Fruit fly (Drosophila melanogaster) whole organism, wandering third instar larva: ENCODE data around the gene CG15820.

Experiments
- CG9705 ChIP-seq: fragments of 200-800 bp; sonication (Bioruptor generic); optimal IDR thresholded peaks from 2 replicates; lab custom pipeline; 2018; ENCODE audit warnings: missing biosample characterization, mild to moderate bottlenecking, missing genetic modification characterization
- Dfd ChIP-seq: fragments of >200 bp; optimal IDR thresholded peaks from 2 replicates; lab custom pipeline; 2017; ENCODE audit warnings: missing biosample characterization, missing genetic modification characterization
- Dif ChIP-seq: fragments of 200-275, 200-300 bp; sonication (Bioruptor generic); optimal IDR thresholded peaks from 2 replicates; lab custom pipeline; 2018; ENCODE audit warnings: missing biosample characterization, missing genetic modification characterization; ENCODE audit not compliant: partially characterized antibody
- Jra ChIP-seq: sonication (Bioruptor generic); optimal IDR thresholded peaks from 2 replicates; lab custom pipeline; 2016; ENCODE audit warnings: missing biosample characterization, missing genetic modification characterization
- N ChIP-seq: fragments of >200 bp; optimal IDR thresholded peaks from 2 replicates; lab custom pipeline; 2018; ENCODE audit warnings: missing biosample characterization, missing external identifiers, missing genetic modification characterization
- Vsx2 ChIP-seq: fragments of 200-300, 225-300 bp; sonication (Bioruptor generic); optimal IDR thresholded peaks from 2 replicates; lab custom pipeline; 2018; ENCODE audit warnings: missing biosample characterization, missing genetic modification characterization; ENCODE audit not compliant: partially characterized antibody
- dmrt93B ChIP-seq: fragments of 200-800 bp; sonication (Bioruptor generic); optimal IDR thresholded peaks from 2 replicates; lab custom pipeline; 2018; ENCODE audit warnings: missing biosample characterization, mild to moderate bottlenecking, missing genetic modification characterization
- fru ChIP-seq: fragments of 200-800 bp; sonication (Bioruptor generic); optimal IDR thresholded peaks from 3 replicates; lab custom pipeline; 2016; ENCODE audit warnings: missing biosample characterization, mild to moderate bottlenecking, missing genetic modification characterization
- lola ChIP-seq: fragments of >200 bp; optimal IDR thresholded peaks from 2 replicates; lab custom pipeline; 2017; ENCODE audit warnings: missing biosample characterization, missing genetic modification characterization
- pan ChIP-seq: fragments of >200 bp; optimal IDR thresholded peaks from 2 replicates; lab custom pipeline; 2017
- psq ChIP-seq: fragments of 200-800 bp; sonication (Bioruptor generic); optimal IDR thresholded peaks from 3 replicates; lab custom pipeline; 2017; ENCODE audit warnings: missing biosample characterization, mild to moderate bottlenecking, missing genetic modification characterization, moderate library complexity
- usp ChIP-seq: fragments of >200 bp; optimal IDR thresholded peaks from 2 replicates; lab custom pipeline; 2017; ENCODE audit warnings: missing biosample characterization, missing genetic modification characterization

dm6 chr3L:2159817-2160216 is 14.3 kb downstream of the CG15820 start:
- TF ChIP-seq Dfd (GFP tag; lab: Kevin White, UChicago), result no peak
- no peak for TF ChIP-seq lola (GFP tag; lab: Kevin White, UChicago)
- no peak for TF ChIP-seq pan (lab: Kevin White, UChicago)
- no peak for TF ChIP-seq Jra (GFP tag; lab: Kevin White, UChicago)
- TF ChIP-seq usp (GFP tag; lab: Kevin White, UChicago), result no peak
- no peak for TF ChIP-seq Vsx2
- TF ChIP-seq N (GFP tag; lab: Kevin White, UChicago), result no peak
- no peak for TF ChIP-seq CG9705
- no peak for TF ChIP-seq psq
- TF ChIP-seq dmrt93B, result no peak
- no peak for TF ChIP-seq Dif (GFP tag; lab: Kevin White, UChicago)
- TF ChIP-seq fru, result no peak
